In the genomic region with DNA sequence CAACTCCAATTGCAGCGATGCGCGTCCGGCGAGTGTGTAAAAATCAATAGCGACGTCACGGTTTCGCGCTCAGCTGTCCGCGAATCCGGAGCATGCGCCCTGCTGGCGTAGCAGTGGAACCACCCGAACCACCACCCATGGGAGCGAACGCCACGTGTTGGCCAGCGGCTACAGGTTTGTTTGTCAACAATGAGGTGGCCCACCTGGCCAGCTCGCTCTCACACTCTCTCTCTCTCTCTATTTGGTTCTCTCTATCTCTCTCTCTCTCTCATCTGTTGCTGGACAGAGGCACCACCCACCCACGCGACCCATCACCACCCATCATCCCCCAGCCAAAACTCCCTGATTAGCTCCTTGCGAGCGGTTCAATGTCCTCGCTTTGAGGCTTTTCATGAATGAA, we compare ENCODE assay signal across 1 fruit fly cellular context.
TF ChIP-seq lines count a peak whose summit lies in the region.

No protein-coding gene starts in this region.

TF ChIP-seq in whole organism, embryonic, 481 proteins besides CTCF, POLR2A, EP300 and RAD21 (continued from another document):
- 0 out of 2 replicates have a peak, but pooled peaks have one; percentile 13 for TF ChIP-seq CG10321 (GFP tag; IDR thresholded peaks at IDR 0.05; lab: Robert Waterston, UW)
- peak; percentile 99 for TF ChIP-seq scrt (GFP tag; optimal IDR thresholded peaks at IDR 0.05; lab: Kevin White, UChicago)
- TF ChIP-seq unc-4 (GFP tag; IDR thresholded peaks at IDR 0.05; lab: Robert Waterston, UW; ENCODE audit: partially characterized antibody): peak; percentile 25; the same call in 1 of the 2 replicates
- peak; percentile 0 for TF ChIP-seq kah (GFP tag; optimal IDR thresholded peaks at IDR 0.05; lab: Kevin White, UChicago)
- no peak for TF ChIP-seq CG15479 (GFP tag; optimal IDR thresholded peaks at IDR 0.05; lab: Kevin White, UChicago)
- no peak for TF ChIP-seq jing (GFP tag; optimal IDR thresholded peaks at IDR 0.05; lab: Kevin White, UChicago)
- no peak for TF ChIP-seq TFAM (GFP tag; optimal IDR thresholded peaks at IDR 0.05; lab: Kevin White, UChicago)
- TF ChIP-seq Trl (optimal IDR thresholded peaks at IDR 0.05; lab: Kevin White, UChicago): peak; percentile 51 to 72
- TF ChIP-seq Trl (GFP tag; optimal IDR thresholded peaks at IDR 0.05; lab: Kevin White, UChicago): no peak
- TF ChIP-seq CG34422 (GFP tag; IDR thresholded peaks at IDR 0.05; lab: Robert Waterston, UW): peak; percentile 78; the same call in 2 of the 3 replicates
- peak; percentile 73; the same call in 1 of the 2 replicates for TF ChIP-seq seq (GFP tag; IDR thresholded peaks at IDR 0.05; lab: Robert Waterston, UW)
- no peak for TF ChIP-seq so (GFP tag; IDR thresholded peaks at IDR 0.05; lab: Robert Waterston, UW)
- no peak for TF ChIP-seq ftz-f1 (GFP tag; optimal IDR thresholded peaks at IDR 0.05; lab: Kevin White, UChicago)
- peak; percentile 11; the same call in 1 of the 2 replicates for TF ChIP-seq Bgb (GFP tag; IDR thresholded peaks at IDR 0.05; lab: Robert Waterston, UW; ENCODE audit: partially characterized antibody)
